Fruit fly (Drosophila melanogaster) S2 (cell line): ENCODE measurements around the gene CG14297.

ENCODE experiments used
- CG8478 ChIP-seq: fragments of >200 bp; optimal IDR thresholded peaks from 2 replicates; lab custom pipeline; 2018
- CTCF ChIP-seq, 2 experiments: fragments of >200 bp; optimal IDR thresholded peaks; 2 replicates each; lab custom pipeline; 2018

Gene CG14297

dm6 chr3R:18897821-18898220 lies at the start of gene CG14297:
Gene CG14297, plus strand, starts transcription at chr3R:18898121.
- TF ChIP-seq CG8478 (lab: Kevin White, UChicago) (no peak), CTCF (optimal IDR thresholded peaks at IDR 0.05; lab: Kevin White, UChicago) (no peak)

- TF ChIP-seq CTCF (optimal IDR thresholded peaks at IDR 0.05; lab: Kevin White, UChicago) (no peak), CG8478 (lab: Kevin White, UChicago) (no peak)
These were observed 48.8 kb upstream of the CG14297 start, which contains the start of gene Octalpha2R for dm6 chr3R:18849148-18849547. Gene Octalpha2R, minus strand, starts transcription at chr3R:18849224.

DNA sequence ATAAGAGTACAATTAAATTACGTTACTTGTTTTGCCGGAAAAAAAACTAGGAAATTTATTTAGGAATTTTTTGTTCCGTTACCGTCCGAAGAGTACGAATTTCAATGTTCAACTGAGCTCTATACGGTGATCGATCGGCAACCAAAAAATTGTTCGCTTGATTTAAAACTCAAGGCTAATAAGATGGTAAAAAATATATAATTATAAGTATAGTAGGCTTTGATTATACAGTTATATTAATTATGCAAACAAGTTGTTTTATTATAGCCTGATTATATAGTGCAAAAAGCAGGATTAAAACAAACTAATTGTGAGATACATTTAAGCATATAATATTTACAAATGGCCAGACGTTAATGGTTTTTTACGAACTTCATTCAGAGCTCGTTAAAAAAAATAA lies 46.2 kb upstream of the CG14297 start, which contains the start of gene CG31226:
Gene CG31226 (minus strand): TSS at position 101 of the 400 bp plus-strand sequence.
- no peak for TF ChIP-seq CTCF (optimal IDR thresholded peaks at IDR 0.05; lab: Kevin White, UChicago)
- no peak for TF ChIP-seq CG8478 (lab: Kevin White, UChicago)

- no peak for TF ChIP-seq CTCF (optimal IDR thresholded peaks at IDR 0.05; lab: Kevin White, UChicago)
- TF ChIP-seq CG8478 (lab: Kevin White, UChicago) = no peak
These were observed 22.7 kb upstream of the CG14297 start, which contains the start of gene CG14298 for dm6 chr3R:18875228-18875627. Gene CG14298, plus strand, starts transcription at chr3R:18875528.

DNA sequence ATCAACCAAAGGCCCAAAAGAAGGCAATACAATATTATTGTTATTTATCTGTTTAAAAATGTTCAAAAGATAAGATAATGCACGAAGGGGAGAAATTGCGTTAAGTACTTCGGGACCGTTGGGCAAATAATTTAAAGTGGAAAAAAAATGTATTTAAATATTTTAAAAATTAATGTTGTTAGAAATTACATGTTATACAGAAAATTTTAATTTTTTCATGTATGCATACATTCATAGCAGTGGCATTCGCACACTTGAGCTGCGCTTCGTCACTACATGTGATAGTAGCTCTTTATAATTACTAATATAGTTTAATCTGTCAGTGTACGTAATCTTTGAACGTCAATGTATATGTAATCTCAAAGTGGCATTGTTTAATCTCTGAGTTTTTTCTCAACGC lies 2.7 kb upstream of the CG14297 start:
- no peak for TF ChIP-seq CG8478 (lab: Kevin White, UChicago)
- no peak for TF ChIP-seq CTCF (optimal IDR thresholded peaks at IDR 0.05; lab: Kevin White, UChicago)

DNA sequence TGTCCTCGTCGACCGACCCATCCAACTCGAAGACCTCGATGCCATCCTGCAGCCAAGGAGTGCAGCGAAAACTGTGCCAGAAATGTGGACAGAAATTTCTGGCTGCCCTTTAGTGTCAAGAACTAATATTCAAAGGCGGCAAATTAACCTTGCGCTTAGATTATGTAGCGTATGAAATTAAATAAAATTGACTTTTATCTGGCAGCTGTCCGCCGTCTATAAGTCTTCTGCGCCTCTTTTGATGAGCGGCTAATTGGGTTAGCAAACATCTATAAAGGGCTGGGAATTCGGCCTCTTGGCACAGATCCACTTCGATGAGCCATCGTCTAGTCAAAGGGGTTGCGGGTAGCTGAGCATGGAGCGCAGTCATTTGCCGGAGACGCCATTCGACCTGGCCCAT lies 1.2 kb downstream of the CG14297 start, which contains the start of gene Rh2:
Gene Rh2 (plus strand): TSS at position 301 of the 400 bp plus-strand sequence.
- no peak for TF ChIP-seq CG8478 (lab: Kevin White, UChicago)
- TF ChIP-seq CTCF (optimal IDR thresholded peaks at IDR 0.05; lab: Kevin White, UChicago) = no peak

dm6 chr3R:18902164-18902563 lies 4.2 kb downstream of the CG14297 start, which contains the start of gene CG14294:
Gene CG14294, minus strand, starts transcription at chr3R:18902264.
- TF ChIP-seq CTCF (optimal IDR thresholded peaks at IDR 0.05; lab: Kevin White, UChicago) (no peak), CG8478 (lab: Kevin White, UChicago) (no peak)

dm6 chr3R:18902858-18903257 lies 4.9 kb downstream of the CG14297 start, which contains the start of gene CG34284:
Gene CG34284, minus strand, starts transcription at chr3R:18902933.
- TF ChIP-seq CG8478 (lab: Kevin White, UChicago) (no peak), CTCF (optimal IDR thresholded peaks at IDR 0.05; lab: Kevin White, UChicago) (no peak)

dm6 chr3R:18905555-18905920 lies 7.6 kb downstream of the CG14297 start, which contains the start of gene CG14292:
Gene CG14292, minus strand, starts transcription at chr3R:18905655.
- TF ChIP-seq CTCF (optimal IDR thresholded peaks at IDR 0.05; lab: Kevin White, UChicago) (no peak), CG8478 (lab: Kevin White, UChicago) (no peak)

- TF ChIP-seq CG8478 (lab: Kevin White, UChicago) = no peak
- TF ChIP-seq CTCF (optimal IDR thresholded peaks at IDR 0.05; lab: Kevin White, UChicago) = no peak
These were observed 8.3 kb downstream of the CG14297 start, which contains the start of gene EndoA for dm6 chr3R:18905921-18906878. Gene EndoA, plus strand, starts transcription at chr3R:18906609.

DNA sequence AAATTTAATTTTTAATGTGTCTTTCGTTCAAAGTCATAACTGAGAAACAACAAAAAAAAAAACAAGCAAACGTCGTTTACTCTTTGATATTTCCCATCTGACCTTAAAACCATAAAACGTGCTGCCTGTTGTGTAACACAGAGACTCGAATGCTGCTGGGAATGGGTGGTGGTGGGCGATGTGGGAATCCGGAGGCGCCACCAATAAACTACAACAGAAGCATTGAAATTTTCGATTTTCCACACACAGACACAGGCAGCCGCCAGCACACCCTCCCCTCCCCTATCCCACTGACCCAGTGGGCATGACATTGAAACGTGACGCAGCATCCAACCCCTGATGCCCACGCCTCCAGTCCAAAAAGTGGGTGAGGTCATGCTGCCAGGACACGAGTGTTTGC lies 12.4 kb downstream of the CG14297 start:
- TF ChIP-seq CG8478 (lab: Kevin White, UChicago) (no peak), CTCF (optimal IDR thresholded peaks at IDR 0.05; lab: Kevin White, UChicago) (no peak)

DNA sequence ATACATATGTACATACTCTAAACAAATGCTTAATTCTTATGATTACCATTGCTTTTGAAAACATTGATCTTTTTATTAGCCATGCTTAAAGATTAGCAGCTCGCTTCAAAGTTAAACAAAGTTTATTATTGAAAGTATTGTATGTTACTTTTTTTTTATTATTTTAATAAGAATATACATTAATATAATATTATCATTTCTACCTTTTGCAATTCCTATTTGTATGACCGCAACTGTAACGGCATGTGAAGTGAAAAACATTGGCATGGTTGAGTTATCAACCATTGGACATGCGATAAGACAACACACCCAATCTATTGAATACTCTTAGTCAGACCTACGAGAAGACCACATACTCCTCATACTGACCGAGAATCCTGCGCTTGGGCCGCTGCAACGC lies 13.0 kb downstream of the CG14297 start:
- no peak for TF ChIP-seq CTCF (optimal IDR thresholded peaks at IDR 0.05; lab: Kevin White, UChicago)
- TF ChIP-seq CG8478 (lab: Kevin White, UChicago) = no peak

dm6 chr3R:18912782-18913331 lies 14.9 kb downstream of the CG14297 start, which contains the start of gene Sgsh:
Gene Sgsh, minus strand, starts transcription at chr3R:18912922.
- TF ChIP-seq CG8478 (lab: Kevin White, UChicago) (no peak), CTCF (optimal IDR thresholded peaks at IDR 0.05; lab: Kevin White, UChicago) (no peak)

- TF ChIP-seq CTCF (optimal IDR thresholded peaks at IDR 0.05; lab: Kevin White, UChicago) = no peak
These were observed 16.1 kb downstream of the CG14297 start for dm6 chr3R:18913856-18914593.
